Worm (Caenorhabditis elegans) whole organism, L2 larva: ENCODE measurements around the gene spe-43.

ENCODE experiments used
- ceh-82 ChIP-seq: fragments of 150-350 bp; optimal IDR thresholded peaks from 2 replicates; lab custom pipeline; 2014; ENCODE audit warnings: missing biosample characterization, missing genetic modification characterization
- nhr-11 ChIP-seq: fragments of 150-350 bp; optimal IDR thresholded peaks from 2 replicates; lab custom pipeline; 2014; ENCODE audit warnings: missing biosample characterization, missing genetic modification characterization
- unc-62 ChIP-seq: fragments of 150-350 bp; optimal IDR thresholded peaks from 2 replicates; lab custom pipeline; 2014; ENCODE audit warnings: missing biosample characterization, missing genetic modification reagents, missing genetic modification characterization

DNA sequence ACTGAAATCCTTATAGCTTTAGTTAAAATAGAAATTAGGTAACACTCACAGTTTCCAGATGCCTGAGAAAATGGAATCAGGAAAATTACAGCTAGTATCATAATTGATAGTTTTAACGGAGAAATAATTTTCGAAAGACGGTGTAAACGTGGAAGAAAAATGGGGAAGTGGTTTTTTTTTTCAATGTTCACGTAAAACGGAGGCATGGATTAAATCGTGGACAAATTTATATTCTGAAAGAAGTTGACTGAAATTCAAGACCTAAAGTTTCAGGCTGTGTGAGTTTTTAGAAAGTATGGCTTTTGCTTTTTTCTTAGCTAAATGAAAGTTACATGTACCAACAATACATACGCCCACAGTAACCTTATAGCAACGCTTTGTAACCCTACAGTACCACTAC, at the start of gene spe-43:
- TF ChIP-seq nhr-11, result no peak
- no peak for TF ChIP-seq unc-62 (GFP tag; lab: Kevin White, UChicago)
- TF ChIP-seq ceh-82 (tag; lab: Kevin White, UChicago), result no peak
